Fruit fly (Drosophila melanogaster): ENCODE data around the gene CG10336.

The CG10336 gene

DNA sequence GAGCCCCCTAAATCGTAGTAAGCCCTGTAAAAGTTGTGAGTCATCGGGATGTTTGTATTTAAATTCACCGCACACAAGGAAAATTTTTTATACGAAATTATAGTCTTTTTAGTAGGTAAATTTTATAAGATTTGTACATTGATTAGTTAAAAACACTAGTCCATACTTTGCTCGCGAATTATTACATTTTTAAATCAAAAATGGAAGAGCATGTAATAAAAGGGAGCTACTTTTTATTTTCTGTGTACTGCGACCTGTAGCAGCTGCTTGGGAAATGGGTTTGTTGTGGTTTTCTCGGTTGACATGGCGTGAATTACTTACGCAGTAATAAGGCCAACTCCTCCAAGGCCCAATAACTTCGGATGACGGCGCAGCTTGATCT lies 5.4 kb downstream of the CG10336 start (continued):
- TF ChIP-seq CG7963 (GFP tag; IDR thresholded peaks at IDR 0.05; ENCODE audit: partially characterized antibody) (no peak), nerfin-2 (GFP tag; IDR thresholded peaks at IDR 0.05; ENCODE audit: partially characterized antibody) (no peak), CG6272 (GFP tag; IDR thresholded peaks at IDR 0.05) (no peak), wek (GFP tag; optimal IDR thresholded peaks at IDR 0.05) (no peak), CG12155 (GFP tag; optimal IDR thresholded peaks at IDR 0.05) (no peak), CG32772 (GFP tag; IDR thresholded peaks at IDR 0.05) (no peak), CG18764 (GFP tag; optimal IDR thresholded peaks at IDR 0.05) (no peak), Trl (optimal IDR thresholded peaks at IDR 0.05) (no peak), Trl (GFP tag; optimal IDR thresholded peaks at IDR 0.05) (no peak), gce (GFP tag; IDR thresholded peaks at IDR 0.05) (no peak), CG1024 (GFP tag; IDR thresholded peaks at IDR 0.05) (no peak), Neu2 (GFP tag; optimal IDR thresholded peaks at IDR 0.05; ENCODE audit: borderline replicate concordance) (no peak), CG3726 (GFP tag; IDR thresholded peaks at IDR 0.05) (no peak), E2f2 (GFP tag; IDR thresholded peaks at IDR 0.05) (no peak), CG1792 (GFP tag; optimal IDR thresholded peaks at IDR 0.05) (no peak), CG6813 (GFP tag; optimal IDR thresholded peaks at IDR 0.05) (no peak), onecut (GFP tag; IDR thresholded peaks at IDR 0.05) (no peak), CG10321 (GFP tag; IDR thresholded peaks at IDR 0.05) (0 out of 2 replicates have a peak, but pooled peaks have one; percentile 5), Xbp1 (GFP tag; optimal IDR thresholded peaks at IDR 0.05) (no peak), cato (GFP tag; optimal IDR thresholded peaks at IDR 0.05; ENCODE audit: borderline replicate concordance) (no peak), CG32532 (GFP tag; IDR thresholded peaks at IDR 0.05) (no peak), Atf3 (GFP tag; optimal IDR thresholded peaks at IDR 0.05) (no peak), caup (GFP tag; optimal IDR thresholded peaks at IDR 0.05; ENCODE audit: severe bottlenecking) (no peak), MTF-1 (GFP tag; optimal IDR thresholded peaks at IDR 0.05; ENCODE audit: borderline replicate concordance) (no peak), Taf1 (GFP tag; IDR thresholded peaks at IDR 0.05) (0 out of 2 replicates have a peak, but pooled peaks have one; percentile 22), E2f1 (GFP tag; IDR thresholded peaks at IDR 0.05) (no peak), MESR4 (GFP tag; optimal IDR thresholded peaks at IDR 0.05) (no peak), zfh2 (GFP tag; optimal IDR thresholded peaks at IDR 0.05) (no peak), CG10654 (GFP tag; optimal IDR thresholded peaks at IDR 0.05) (no peak), HLH4C (GFP tag; IDR thresholded peaks at IDR 0.05; ENCODE audit: partially characterized antibody) (no peak), D19B (GFP tag; optimal IDR thresholded peaks at IDR 0.05) (no peak), CG34376 (GFP tag; optimal IDR thresholded peaks at IDR 0.05) (no peak), CG9215 (GFP tag; IDR thresholded peaks at IDR 0.05) (no peak), D19A (tag; optimal IDR thresholded peaks at IDR 0.05) (no peak), CG12299 (tag; optimal IDR thresholded peaks at IDR 0.05) (no peak), dpn (GFP tag; optimal IDR thresholded peaks at IDR 0.05) (peak in 1 of 2 experiments; percentile 31), trh (GFP tag; optimal IDR thresholded peaks at IDR 0.05) (no peak), CG43689 (GFP tag; IDR thresholded peaks at IDR 0.05) (no peak), ftz-f1 (GFP tag; optimal IDR thresholded peaks at IDR 0.05) (no peak), Blimp-1 (GFP tag; optimal IDR thresholded peaks at IDR 0.05) (no peak), grn (GFP tag; optimal IDR thresholded peaks at IDR 0.05) (no peak), fd3F (GFP tag; optimal IDR thresholded peaks at IDR 0.05) (peak; percentile 3), scrt (GFP tag; optimal IDR thresholded peaks at IDR 0.05) (no peak), CG14441 (GFP tag; IDR thresholded peaks at IDR 0.05) (peak; percentile 35; the same call in 1 of the 2 replicates), sc (optimal IDR thresholded peaks at IDR 0.05) (no peak), sc (GFP tag; optimal IDR thresholded peaks at IDR 0.05) (no peak), slbo (GFP tag; IDR thresholded peaks at IDR 0.05) (peak; percentile 75), toy (GFP tag; IDR thresholded peaks at IDR 0.05) (no peak), Abd-B (GFP tag; optimal IDR thresholded peaks at IDR 0.05) (no peak), danr (GFP tag; IDR thresholded peaks at IDR 0.05) (no peak), NC2β (GFP tag; optimal IDR thresholded peaks at IDR 0.05) (peak; percentile 24), trem (tag; optimal IDR thresholded peaks at IDR 0.05) (no peak)
